Worm (Caenorhabditis elegans): Measurements from ENCODE around the gene M04G7.5.

The M04G7.5 gene

DNA sequence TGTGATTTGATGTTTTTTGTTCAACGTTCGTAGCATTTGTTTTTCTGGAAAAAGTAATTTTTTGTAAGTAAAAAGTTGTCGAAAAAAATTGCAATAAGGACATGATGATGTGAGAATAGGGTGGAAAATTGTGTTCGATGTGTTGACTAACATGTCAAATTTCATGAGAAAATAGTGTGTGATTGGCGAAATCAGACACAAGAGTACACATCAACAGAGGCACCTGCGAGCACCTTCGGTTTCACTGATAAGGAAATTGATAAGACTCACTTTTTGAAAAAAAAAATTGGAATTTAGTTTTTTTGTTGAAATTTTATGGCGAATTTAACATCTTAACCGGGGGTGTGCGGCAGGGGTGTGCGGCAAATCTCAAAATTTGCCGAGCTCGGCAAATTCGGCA lies 14.4 kb upstream of the M04G7.5 start, which contains the start of gene hum-8:
TSS of gene hum-8 (minus strand) at position 46 of the 400 bp plus-strand sequence.
- TF ChIP-seq dao-5 (tag; optimal IDR thresholded peaks at IDR 0.05), result no peak
- TF ChIP-seq W03F9.2 (tag; optimal IDR thresholded peaks at IDR 0.05), result no peak
- TF ChIP-seq him-1 (tag; optimal IDR thresholded peaks at IDR 0.05), result no peak

- TF ChIP-seq dao-5 (tag; optimal IDR thresholded peaks at IDR 0.05) (no peak), him-1 (tag; optimal IDR thresholded peaks at IDR 0.05) (peak; percentile 39), W03F9.2 (tag; optimal IDR thresholded peaks at IDR 0.05) (peak; percentile 89)
Observed at ce11 chrIV:443622-444021, 11.3 kb upstream of the M04G7.5 start, which contains the start of gene mrpl-55. Gene mrpl-55, plus strand, starts transcription at chrIV:443985.

DNA sequence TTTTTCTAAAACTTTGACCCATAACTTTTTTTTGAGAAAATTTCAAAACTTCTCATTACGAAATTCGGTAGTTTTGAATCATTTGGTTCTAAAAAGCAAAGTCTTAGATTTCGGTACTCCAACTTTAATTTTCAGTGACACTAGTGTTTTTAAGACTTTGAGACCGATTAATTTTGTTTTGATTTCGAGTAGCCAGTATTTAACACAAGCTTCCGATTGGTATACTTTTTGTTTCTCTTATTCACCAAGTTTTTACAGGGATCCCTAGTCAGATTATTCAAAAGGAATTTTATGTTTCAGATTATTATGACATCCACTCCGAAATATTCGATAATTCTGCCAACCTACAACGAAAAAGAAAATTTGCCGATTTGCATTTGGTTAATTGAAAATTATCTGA lies 9.5 kb upstream of the M04G7.5 start, which contains the start of gene dpm-1:
TSS of gene dpm-1 (plus strand) at position 301 of the 400 bp plus-strand sequence.
- TF ChIP-seq W03F9.2 (tag; optimal IDR thresholded peaks at IDR 0.05) (no peak), dao-5 (tag; optimal IDR thresholded peaks at IDR 0.05) (no peak), him-1 (tag; optimal IDR thresholded peaks at IDR 0.05) (no peak)

- no peak for TF ChIP-seq W03F9.2 (tag; optimal IDR thresholded peaks at IDR 0.05)
- no peak for TF ChIP-seq him-1 (tag; optimal IDR thresholded peaks at IDR 0.05)
- no peak for TF ChIP-seq dao-5 (tag; optimal IDR thresholded peaks at IDR 0.05)
Observed at ce11 chrIV:455484-455883, 611 bp downstream of the M04G7.5 start, which contains the start of gene M04G7.1. Gene M04G7.1, plus strand, starts transcription at chrIV:455784.

- TF ChIP-seq W03F9.2 (tag; optimal IDR thresholded peaks at IDR 0.05), result no peak
- no peak for TF ChIP-seq dao-5 (tag; optimal IDR thresholded peaks at IDR 0.05)
- no peak for TF ChIP-seq him-1 (tag; optimal IDR thresholded peaks at IDR 0.05)
Observed at ce11 chrIV:460614-461079, 5.8 kb downstream of the M04G7.5 start, which contains the start of gene M04G7.2. Gene M04G7.2, minus strand, starts transcription at chrIV:461029.

DNA sequence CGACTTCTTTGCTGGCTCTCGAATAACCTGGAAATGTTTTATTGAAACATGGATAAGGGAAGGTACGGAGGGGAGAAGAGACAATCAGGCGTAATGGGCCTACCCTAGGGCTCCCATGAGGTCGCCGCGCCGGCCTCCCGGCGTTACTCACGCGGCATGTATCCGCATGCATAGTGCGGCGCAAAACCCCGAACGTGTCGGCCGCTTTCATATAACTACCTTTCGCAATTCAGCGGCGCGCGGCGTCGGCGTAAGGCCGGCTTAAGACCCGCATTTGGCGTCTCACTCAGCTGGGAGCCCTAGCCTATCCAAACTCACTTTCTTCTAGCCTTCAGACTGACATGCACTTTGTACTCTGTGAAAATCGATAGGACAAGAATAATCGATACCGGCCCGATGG lies 7.2 kb downstream of the M04G7.5 start:
- TF ChIP-seq him-1 (tag; optimal IDR thresholded peaks at IDR 0.05), result no peak
- no peak for TF ChIP-seq dao-5 (tag; optimal IDR thresholded peaks at IDR 0.05)

DNA sequence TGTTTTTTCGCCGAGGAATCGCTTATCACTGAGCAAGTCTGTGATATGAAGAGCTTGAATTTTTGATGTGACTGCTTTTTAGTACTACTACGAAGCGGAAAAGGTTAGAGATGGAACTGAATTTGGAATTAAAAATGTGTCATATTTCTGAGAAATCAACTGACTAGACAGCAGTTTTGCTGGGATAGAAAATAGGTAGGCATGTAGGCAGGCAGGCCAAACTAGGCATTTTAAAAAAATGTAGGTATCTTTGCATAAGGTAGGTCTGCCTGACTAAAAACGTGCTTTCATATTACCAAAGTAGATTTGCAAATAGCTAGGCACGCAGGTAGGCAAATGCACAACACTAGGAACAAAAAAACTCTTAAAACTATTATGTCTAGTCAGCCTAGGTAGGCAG lies 11.7 kb downstream of the M04G7.5 start:
- TF ChIP-seq W03F9.2 (tag; optimal IDR thresholded peaks at IDR 0.05) (no peak), dao-5 (tag; optimal IDR thresholded peaks at IDR 0.05) (no peak), him-1 (tag; optimal IDR thresholded peaks at IDR 0.05) (no peak)

- TF ChIP-seq W03F9.2 (tag; optimal IDR thresholded peaks at IDR 0.05) (no peak), him-1 (tag; optimal IDR thresholded peaks at IDR 0.05) (no peak), dao-5 (tag; optimal IDR thresholded peaks at IDR 0.05) (no peak)
Observed at ce11 chrIV:467291-467690, 12.4 kb downstream of the M04G7.5 start.

- no peak for TF ChIP-seq W03F9.2 (tag; optimal IDR thresholded peaks at IDR 0.05)
- no peak for TF ChIP-seq him-1 (tag; optimal IDR thresholded peaks at IDR 0.05)
- TF ChIP-seq dao-5 (tag; optimal IDR thresholded peaks at IDR 0.05), result no peak
Observed at ce11 chrIV:468307-468706, 13.4 kb downstream of the M04G7.5 start.

ce11 chrIV:481067-481466 lies 26.2 kb downstream of the M04G7.5 start, which contains the start of gene npr-37:
Gene npr-37, minus strand, starts transcription at chrIV:481167.
- no peak for TF ChIP-seq him-1 (tag; optimal IDR thresholded peaks at IDR 0.05)
- no peak for TF ChIP-seq dao-5 (tag; optimal IDR thresholded peaks at IDR 0.05)
- no peak for TF ChIP-seq W03F9.2 (tag; optimal IDR thresholded peaks at IDR 0.05)

DNA sequence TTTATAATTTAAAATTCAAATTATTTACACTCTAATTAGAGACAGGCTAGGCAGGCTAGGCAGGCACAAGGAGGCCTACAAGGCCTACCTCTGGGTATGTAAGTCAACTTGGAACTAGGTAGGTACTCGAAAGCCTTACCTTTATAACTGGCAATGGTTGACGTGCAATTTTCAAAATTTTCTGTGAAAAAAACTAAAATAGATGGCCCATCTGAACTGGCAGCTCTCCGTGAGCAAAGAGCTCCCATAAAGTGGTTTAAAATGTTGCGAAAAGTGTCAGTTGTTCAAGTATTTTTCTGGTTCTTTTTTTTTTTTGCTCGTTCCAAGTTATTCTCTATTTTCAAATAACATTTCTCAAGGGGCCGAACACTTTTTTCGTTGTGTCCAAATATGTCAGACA lies 29.1 kb downstream of the M04G7.5 start:
- TF ChIP-seq him-1 (tag; optimal IDR thresholded peaks at IDR 0.05), result no peak
- TF ChIP-seq W03F9.2 (tag; optimal IDR thresholded peaks at IDR 0.05), result no peak
- no peak for TF ChIP-seq dao-5 (tag; optimal IDR thresholded peaks at IDR 0.05)

ce11 chrIV:484768-485167 lies 29.9 kb downstream of the M04G7.5 start:
- TF ChIP-seq dao-5 (tag; optimal IDR thresholded peaks at IDR 0.05), result no peak
- TF ChIP-seq W03F9.2 (tag; optimal IDR thresholded peaks at IDR 0.05), result no peak
- TF ChIP-seq him-1 (tag; optimal IDR thresholded peaks at IDR 0.05), result no peak

- TF ChIP-seq dao-5 (tag; optimal IDR thresholded peaks at IDR 0.05) (no peak), him-1 (tag; optimal IDR thresholded peaks at IDR 0.05) (no peak), W03F9.2 (tag; optimal IDR thresholded peaks at IDR 0.05) (no peak)
Observed at ce11 chrIV:497155-497554, 42.3 kb downstream of the M04G7.5 start.

DNA sequence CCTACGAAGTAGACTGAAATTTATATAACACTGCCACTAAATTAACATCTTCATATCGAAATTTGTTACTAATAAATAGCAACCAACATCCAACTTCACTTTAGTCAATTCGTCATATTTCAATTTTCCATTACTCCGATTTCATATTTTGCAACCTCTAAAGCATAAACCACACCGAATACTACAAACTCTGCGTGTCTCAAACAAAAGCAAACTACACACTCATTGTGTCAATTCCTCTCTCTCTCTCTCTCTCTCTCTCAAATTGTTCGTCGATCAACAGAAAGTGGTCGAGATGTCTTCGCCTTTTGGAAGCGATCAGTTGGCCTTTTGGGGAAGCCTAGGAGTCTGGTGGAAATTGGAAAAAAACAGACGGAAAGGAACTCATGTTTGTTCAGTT lies 49.6 kb downstream of the M04G7.5 start:
- TF ChIP-seq dao-5 (tag; optimal IDR thresholded peaks at IDR 0.05) (no peak), him-1 (tag; optimal IDR thresholded peaks at IDR 0.05) (no peak), W03F9.2 (tag; optimal IDR thresholded peaks at IDR 0.05) (no peak)

All from whole organism, L4/young adult.